Fruit fly (Drosophila melanogaster) whole organism, adult: ENCODE results near the gene CG8891.

ENCODE experiments used
- CG11617 ChIP-seq: fragments of 200-800 bp; sonication (Bioruptor generic); optimal IDR thresholded peaks from 2 replicates; lab custom pipeline; 2017; ENCODE audit warnings: mild to moderate bottlenecking, missing biosample characterization, missing genetic modification reagents, missing genetic modification characterization
- CG12768 ChIP-seq: fragments of 200-800 bp; sonication (Bioruptor generic); optimal IDR thresholded peaks from 2 replicates; lab custom pipeline; 2017; ENCODE audit warnings: missing biosample characterization, missing genetic modification characterization, mild to moderate bottlenecking, moderate library complexity, missing genetic modification reagents
- CG1620 ChIP-seq: fragments of 200-800 bp; sonication (Bioruptor generic); optimal IDR thresholded peaks from 2 replicates; lab custom pipeline; 2016; ENCODE audit warnings: missing biosample characterization, missing genetic modification characterization
- CG5204 ChIP-seq: fragments of 200-800 bp; sonication (Bioruptor generic); optimal IDR thresholded peaks from 2 replicates; lab custom pipeline; 2016; ENCODE audit warnings: missing biosample characterization, missing genetic modification characterization
- toe ChIP-seq: fragments of 200-800 bp; sonication (Bioruptor generic); optimal IDR thresholded peaks from 2 replicates; lab custom pipeline; 2016; ENCODE audit warnings: missing biosample characterization, missing genetic modification characterization

- TF ChIP-seq CG12768 (GFP tag; lab: Kevin White, UChicago): peak; percentile 53
- TF ChIP-seq toe (GFP tag; lab: Kevin White, UChicago): no peak
- TF ChIP-seq CG1620 (GFP tag; lab: Kevin White, UChicago): peak; percentile 24
- no peak for TF ChIP-seq CG5204 (GFP tag; lab: Kevin White, UChicago)
- TF ChIP-seq CG11617: peak; percentile 52
These were observed 13.8 kb downstream of the CG8891 start, which contains the start of gene CG34125 for dm6 chr2L:4965420-4965819.
